Fruit fly (Drosophila melanogaster): ENCODE results near the gene CG34279.

The CG34279 gene

DNA sequence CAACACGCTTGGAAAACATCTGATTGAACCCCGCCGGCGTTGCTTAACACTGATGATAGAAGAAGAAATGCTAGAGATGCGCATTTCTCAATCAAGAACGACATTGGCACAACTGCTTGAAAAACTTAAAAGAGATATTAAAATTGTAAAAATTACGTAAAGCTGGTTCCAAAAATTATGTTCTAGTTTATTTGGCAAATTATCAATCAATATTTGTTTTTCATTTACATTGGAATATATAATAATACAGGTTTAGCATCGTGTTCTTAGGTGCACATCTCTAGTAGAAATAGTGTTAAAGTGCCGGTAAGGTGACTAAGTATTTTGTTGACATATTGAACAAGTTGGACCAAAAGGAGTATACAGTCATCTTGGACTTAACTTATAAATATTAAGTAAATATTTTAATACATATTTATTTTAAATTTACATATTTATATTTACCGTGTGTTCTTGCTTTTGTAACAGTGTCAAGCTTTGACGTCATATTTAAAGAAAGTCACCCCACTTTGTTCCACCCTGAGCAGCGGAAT is 11.7 kb downstream of the CG34279 start, which contains the start of the genes Brf and sds22 (continued):
- TF ChIP-seq emc (GFP tag; optimal IDR thresholded peaks at IDR 0.05) (peak; percentile 91), gcm2 (GFP tag; optimal IDR thresholded peaks at IDR 0.05) (peak; percentile 87), Mad (GFP tag; optimal IDR thresholded peaks at IDR 0.05) (peak; percentile 93), pan (optimal IDR thresholded peaks at IDR 0.05) (no peak), pan (GFP tag; optimal IDR thresholded peaks at IDR 0.05 in 1 of 2, IDR thresholded peaks at IDR 0.05 in 1 of 2) (peak in 1 of 2 experiments; percentile 93), CG17186 (GFP tag; optimal IDR thresholded peaks at IDR 0.05) (peak; percentile 88), CG11695 (GFP tag; IDR thresholded peaks at IDR 0.05) (peak; percentile 87), Rx (GFP tag; IDR thresholded peaks at IDR 0.05) (peak; percentile 84), Lpt (GFP tag; optimal IDR thresholded peaks at IDR 0.05) (no peak), CG4404 (GFP tag; IDR thresholded peaks at IDR 0.05) (peak; percentile 95), CG31224 (GFP tag; IDR thresholded peaks at IDR 0.05) (peak; percentile 83), CG18764 (GFP tag; optimal IDR thresholded peaks at IDR 0.05) (peak; percentile 95), CG15601 (tag; optimal IDR thresholded peaks at IDR 0.05) (peak; percentile 98), dpn (GFP tag; optimal IDR thresholded peaks at IDR 0.05) (peak; percentile 97), BEAF-32 (GFP tag; optimal IDR thresholded peaks at IDR 0.05) (peak; percentile 87), Xrp1 (GFP tag; IDR thresholded peaks at IDR 0.05) (peak; percentile 95), CG2202 (tag; optimal IDR thresholded peaks at IDR 0.05) (peak; percentile 88), Hr39 (optimal IDR thresholded peaks at IDR 0.05) (no peak), sqz (GFP tag; optimal IDR thresholded peaks at IDR 0.05) (peak; percentile 87), PHDP (tag; optimal IDR thresholded peaks at IDR 0.05) (peak; percentile 95), CG13424 (tag; optimal IDR thresholded peaks at IDR 0.05) (peak; percentile 97), wek (GFP tag; optimal IDR thresholded peaks at IDR 0.05) (peak; percentile 62), ato (GFP tag; IDR thresholded peaks at IDR 0.05; ENCODE audit: partially characterized antibody) (no peak), oc (tag; optimal IDR thresholded peaks at IDR 0.05) (peak; percentile 88), Hmr (GFP tag; optimal IDR thresholded peaks at IDR 0.05) (peak; percentile 94), Atf-2 (GFP tag; optimal IDR thresholded peaks at IDR 0.05) (peak; percentile 94), Neu2 (GFP tag; optimal IDR thresholded peaks at IDR 0.05; ENCODE audit: borderline replicate concordance) (peak; percentile 90), caup (GFP tag; optimal IDR thresholded peaks at IDR 0.05; ENCODE audit: severe bottlenecking) (peak; percentile 94), CG6254 (GFP tag; optimal IDR thresholded peaks at IDR 0.05) (peak; percentile 78), esg (GFP tag; conservative IDR thresholded peaks at IDR 0.05) (peak; percentile 91), CG18599 (GFP tag; optimal IDR thresholded peaks at IDR 0.05) (peak; percentile 96), CG10321 (GFP tag; IDR thresholded peaks at IDR 0.05) (peak; percentile 61; the same call in 1 of the 2 replicates), CG16779 (GFP tag; IDR thresholded peaks at IDR 0.05) (0 out of 2 replicates have a peak, but pooled peaks have one; percentile 47), Side (GFP tag; optimal IDR thresholded peaks at IDR 0.05) (peak; percentile 94), HHEX (GFP tag; optimal IDR thresholded peaks at IDR 0.05) (peak; percentile 92), lov (optimal IDR thresholded peaks at IDR 0.05) (no peak), lov (GFP tag; IDR thresholded peaks at IDR 0.05) (peak; percentile 86; the same call in 2 of the 3 replicates), NC2β (GFP tag; optimal IDR thresholded peaks at IDR 0.05) (peak; percentile 95), CG13296 (GFP tag; optimal IDR thresholded peaks at IDR 0.05) (peak; percentile 92), Nf-YB (GFP tag; optimal IDR thresholded peaks at IDR 0.05) (peak; percentile 79), CG10366 (GFP tag; IDR thresholded peaks at IDR 0.05) (peak; percentile 91), grn (GFP tag; optimal IDR thresholded peaks at IDR 0.05) (peak; percentile 61), Bgb (GFP tag; IDR thresholded peaks at IDR 0.05; ENCODE audit: partially characterized antibody) (peak; percentile 74), Ada2b (GFP tag; IDR thresholded peaks at IDR 0.05) (peak; percentile 89), CG12391 (tag; optimal IDR thresholded peaks at IDR 0.05) (peak; percentile 98), amos (GFP tag; IDR thresholded peaks at IDR 0.05; ENCODE audit: partially characterized antibody) (peak; percentile 65), Nf-YA (GFP tag; IDR thresholded peaks at IDR 0.05) (peak; percentile 73; the same call in 1 of the 2 replicates), chn (GFP tag; optimal IDR thresholded peaks at IDR 0.05) (peak; percentile 97), CG34224 (GFP tag; IDR thresholded peaks at IDR 0.05; ENCODE audit: partially characterized antibody) (peak; percentile 53; the same call in 1 of the 3 replicates), CG10267 (tag; optimal IDR thresholded peaks at IDR 0.05) (peak; percentile 100)

All from whole organism, embryonic.